Fruit fly (Drosophila melanogaster) whole organism, embryonic: Measurements from ENCODE around the gene mRpL35.
A peak's percentile ranks its signal among the peaks of the same experiment; 100 is the strongest.

Experiments used
- Ada2b ChIP-seq: fragments of 200-800 bp; sonication (Bioruptor generic); IDR thresholded peaks from 2 replicates; pipeline ENCODE4 v1.3.6; 2022; ENCODE audit warnings: missing biosample characterization, missing genetic modification characterization
- Asciz ChIP-seq: fragments of 200-800 bp; sonication (Bioruptor generic); optimal IDR thresholded peaks from 2 replicates; lab custom pipeline; 2017; ENCODE audit warnings: missing biosample characterization, mild to moderate bottlenecking, missing genetic modification characterization, missing genetic modification reagents
- Atf-2 ChIP-seq: fragments of 200-800 bp; sonication (Bioruptor generic); optimal IDR thresholded peaks from 2 replicates; lab custom pipeline; 2016; ENCODE audit warnings: missing biosample characterization, missing genetic modification characterization
- Bdp1 ChIP-seq: fragments of 200-800 bp; sonication (Bioruptor generic); optimal IDR thresholded peaks from 3 replicates; lab custom pipeline; 2016; ENCODE audit warnings: missing biosample characterization, missing genetic modification characterization
- CG10431 ChIP-seq: fragments of 200-800 bp; sonication (Bioruptor generic); optimal IDR thresholded peaks from 3 replicates; lab custom pipeline; 2018; ENCODE audit warnings: missing biosample characterization, mild to moderate bottlenecking, missing genetic modification characterization
- CG15479 ChIP-seq: fragments of 200-800 bp; sonication (Bioruptor generic); optimal IDR thresholded peaks from 3 replicates; lab custom pipeline; 2019; ENCODE audit warnings: missing biosample characterization, mild to moderate bottlenecking, missing genetic modification characterization, moderate library complexity
- CG16863 ChIP-seq: fragments of 200-800 bp; sonication (Bioruptor generic); optimal IDR thresholded peaks from 3 replicates; lab custom pipeline; 2016; ENCODE audit warnings: missing biosample characterization, missing genetic modification characterization
- CG17359 ChIP-seq: fragments of 200-800 bp; sonication (Bioruptor generic); optimal IDR thresholded peaks from 3 replicates; lab custom pipeline; 2018; ENCODE audit warnings: missing biosample characterization, mild to moderate bottlenecking, missing genetic modification characterization, moderate library complexity
- CG17802 ChIP-seq: fragments of 200-800 bp; sonication (Bioruptor generic); optimal IDR thresholded peaks from 2 replicates; lab custom pipeline; 2018; ENCODE audit warnings: missing biosample characterization, mild to moderate bottlenecking, missing genetic modification characterization, moderate library complexity
- CG30431 ChIP-seq: fragments of 200-800 bp; sonication (Bioruptor generic); optimal IDR thresholded peaks from 2 replicates; lab custom pipeline; 2017; ENCODE audit warnings: missing biosample characterization, missing genetic modification characterization
- CG31388 ChIP-seq: fragments of 200-800 bp; sonication (Bioruptor generic); optimal IDR thresholded peaks from 2 replicates; lab custom pipeline; 2016; ENCODE audit warnings: missing biosample characterization, missing genetic modification characterization
- CG3995 ChIP-seq: fragments of 200-800 bp; sonication (Bioruptor generic); optimal IDR thresholded peaks from 3 replicates; lab custom pipeline; 2016; ENCODE audit warnings: missing biosample characterization, missing genetic modification characterization
- CG5180 ChIP-seq: fragments of 200-800 bp; sonication (Bioruptor generic); optimal IDR thresholded peaks from 3 replicates; lab custom pipeline; 2017; ENCODE audit warnings: missing biosample characterization, missing genetic modification characterization, mild to moderate bottlenecking, moderate library complexity, missing genetic modification reagents
- CG6175 ChIP-seq: fragments of 200-800 bp; sonication (Bioruptor generic); IDR thresholded peaks from 3 replicates; pipeline ENCODE4 v1.3.6; 2022; ENCODE audit warnings: missing biosample characterization, missing genetic modification characterization
- CG9727 ChIP-seq: fragments of 200-800 bp; sonication (Bioruptor generic); optimal IDR thresholded peaks from 3 replicates; lab custom pipeline; 2017; ENCODE audit warnings: missing biosample characterization, mild to moderate bottlenecking, missing genetic modification characterization
- Chrac-16 ChIP-seq: fragments of 200-800 bp; sonication (Bioruptor generic); optimal IDR thresholded peaks from 3 replicates; lab custom pipeline; 2016; ENCODE audit warnings: missing biosample characterization, missing genetic modification characterization
- CrebB ChIP-seq: fragments of 200-800 bp; sonication (Bioruptor generic); optimal IDR thresholded peaks from 3 replicates; lab custom pipeline; 2018; ENCODE audit warnings: missing biosample characterization, mild to moderate bottlenecking, missing genetic modification characterization
- Doc3 ChIP-seq: fragments of 200-800 bp; sonication (Bioruptor generic); IDR thresholded peaks from 3 replicates; pipeline ENCODE4 v1.3.6; 2022; ENCODE audit warnings: missing biosample characterization, missing genetic modification characterization; ENCODE audit not compliant: partially characterized antibody
- HLH54F ChIP-seq: fragments of 200-800 bp; sonication (Bioruptor generic); optimal IDR thresholded peaks from 3 replicates; lab custom pipeline; 2016; ENCODE audit warnings: missing biosample characterization, missing genetic modification characterization
- NK7.1 ChIP-seq: fragments of 200-800 bp; sonication (Bioruptor generic); optimal IDR thresholded peaks from 3 replicates; lab custom pipeline; 2016; ENCODE audit warnings: missing biosample characterization, missing genetic modification characterization
- Oli ChIP-seq: fragments of 200-800 bp; sonication (Bioruptor generic); optimal IDR thresholded peaks from 2 replicates; lab custom pipeline; 2018; ENCODE audit warnings: missing biosample characterization, mild to moderate bottlenecking, missing genetic modification characterization, moderate library complexity
- Opbp ChIP-seq: fragments of 200-800 bp; sonication (Bioruptor generic); IDR thresholded peaks from 3 replicates; pipeline ENCODE4 v1.3.6; 2022; ENCODE audit warnings: missing biosample characterization, missing genetic modification characterization; ENCODE audit not compliant: partially characterized antibody
- Pdp1 ChIP-seq, 2 experiments: fragments of 200-800 bp; sonication (Bioruptor generic); optimal IDR thresholded peaks; 3 replicates each; lab custom pipeline; 2016; ENCODE audit warnings: missing biosample characterization in 2 of 2, missing genetic modification characterization in 2 of 2, mild to moderate bottlenecking in 1 of 2, moderate library complexity in 1 of 2
- Sox102F ChIP-seq: fragments of 200-800 bp; sonication (Bioruptor generic); optimal IDR thresholded peaks from 2 replicates; lab custom pipeline; 2018; ENCODE audit warnings: missing biosample characterization, mild to moderate bottlenecking, missing genetic modification characterization, moderate library complexity
- TFAM ChIP-seq: fragments of 200-800 bp; sonication (Bioruptor generic); optimal IDR thresholded peaks from 2 replicates; lab custom pipeline; 2017; ENCODE audit warnings: missing biosample characterization, missing genetic modification characterization, inconsistent platforms
- abd-A ChIP-seq: fragments of 200-800 bp; sonication (Bioruptor generic); optimal IDR thresholded peaks from 3 replicates; lab custom pipeline; 2019; ENCODE audit warnings: missing biosample characterization, mild to moderate bottlenecking, missing genetic modification characterization, moderate library complexity
- al ChIP-seq: fragments of 200-800 bp; sonication (Bioruptor generic); IDR thresholded peaks from 2 replicates; pipeline ENCODE4 v1.3.6; 2022; ENCODE audit warnings: missing biosample characterization, missing genetic modification characterization
- ase ChIP-seq: fragments of 200-800 bp; sonication (Bioruptor generic); IDR thresholded peaks from 3 replicates; pipeline ENCODE4 v1.3.6; 2022; ENCODE audit warnings: missing biosample characterization, missing genetic modification characterization
- ato ChIP-seq: fragments of 200-800 bp; sonication (Bioruptor generic); IDR thresholded peaks from 2 replicates; pipeline ENCODE4 v1.3.6; 2022; ENCODE audit warnings: missing biosample characterization, missing genetic modification characterization; ENCODE audit not compliant: partially characterized antibody
- danr ChIP-seq: fragments of 200-800 bp; sonication (Bioruptor generic); IDR thresholded peaks from 2 replicates; pipeline ENCODE4 v1.3.6; 2022; ENCODE audit warnings: missing biosample characterization, missing genetic modification characterization
- en ChIP-seq: fragments of 200-800 bp; sonication (Bioruptor generic); optimal IDR thresholded peaks from 2 replicates; lab custom pipeline; 2016; ENCODE audit warnings: missing biosample characterization, missing genetic modification characterization
- fd3F ChIP-seq: fragments of 200-800 bp; sonication (Bioruptor generic); optimal IDR thresholded peaks from 2 replicates; lab custom pipeline; 2018; ENCODE audit warnings: missing biosample characterization, mild to moderate bottlenecking, missing genetic modification characterization, moderate library complexity
- gcm2 ChIP-seq: fragments of 200-800 bp; sonication (Bioruptor generic); optimal IDR thresholded peaks from 2 replicates; lab custom pipeline; 2016; ENCODE audit warnings: missing biosample characterization, missing genetic modification characterization
- gsb-n ChIP-seq: fragments of 200-800 bp; sonication (Bioruptor generic); optimal IDR thresholded peaks from 3 replicates; lab custom pipeline; 2018; ENCODE audit warnings: missing biosample characterization, mild to moderate bottlenecking, missing genetic modification characterization
- h ChIP-seq: fragments of >200 bp; optimal IDR thresholded peaks from 2 replicates; lab custom pipeline; 2017
- ham ChIP-seq: fragments of 200-800 bp; sonication (Bioruptor generic); IDR thresholded peaks from 2 replicates; pipeline ENCODE4 v1.3.6; 2022; ENCODE audit warnings: missing biosample characterization, missing genetic modification characterization
- hb ChIP-seq: fragments of 200-800 bp; sonication (Bioruptor generic); IDR thresholded peaks from 3 replicates; pipeline ENCODE4 v1.3.6; 2022; ENCODE audit warnings: missing biosample characterization, missing genetic modification characterization; ENCODE audit not compliant: partially characterized antibody
- jing ChIP-seq: fragments of 200-800 bp; sonication (Bioruptor generic); optimal IDR thresholded peaks from 2 replicates; lab custom pipeline; 2018; ENCODE audit warnings: missing biosample characterization, mild to moderate bottlenecking, missing genetic modification characterization
- knrl ChIP-seq: fragments of 200-800 bp; sonication (Bioruptor generic); IDR thresholded peaks from 3 replicates; pipeline ENCODE4 v1.3.6; 2022; ENCODE audit warnings: missing biosample characterization, missing genetic modification characterization; ENCODE audit not compliant: partially characterized antibody
- lab ChIP-seq: fragments of 200-800 bp; sonication (Bioruptor generic); optimal IDR thresholded peaks from 3 replicates; lab custom pipeline; 2017; ENCODE audit warnings: missing biosample characterization, missing genetic modification characterization, mild to moderate bottlenecking, moderate library complexity, missing genetic modification reagents
- org-1 ChIP-seq: fragments of 200-800 bp; sonication (Bioruptor generic); optimal IDR thresholded peaks from 2 replicates; lab custom pipeline; 2017; ENCODE audit warnings: missing biosample characterization, missing genetic modification characterization
- pum ChIP-seq: fragments of 200-800 bp; sonication (Bioruptor generic); optimal IDR thresholded peaks from 2 replicates; lab custom pipeline; 2016; ENCODE audit warnings: missing biosample characterization, missing genetic modification characterization
- run ChIP-seq: fragments of 200-800 bp; sonication (Bioruptor generic); optimal IDR thresholded peaks from 3 replicates; lab custom pipeline; 2018; ENCODE audit warnings: missing biosample characterization, mild to moderate bottlenecking, missing genetic modification characterization
- scrt ChIP-seq: fragments of 200-800 bp; sonication (Bioruptor generic); optimal IDR thresholded peaks from 2 replicates; lab custom pipeline; 2018; ENCODE audit warnings: missing biosample characterization, mild to moderate bottlenecking, missing genetic modification characterization, moderate library complexity
- slou ChIP-seq: fragments of 200-800 bp; sonication (Bioruptor generic); optimal IDR thresholded peaks from 3 replicates; lab custom pipeline; 2016; ENCODE audit warnings: missing biosample characterization, missing genetic modification characterization
- tin ChIP-seq: fragments of 200-800 bp; sonication (Bioruptor generic); optimal IDR thresholded peaks from 3 replicates; lab custom pipeline; 2016; ENCODE audit warnings: missing biosample characterization, missing genetic modification characterization
- twi ChIP-seq: fragments of 200-800 bp; optimal IDR thresholded peaks from 2 replicates; lab custom pipeline; 2019; ENCODE audit warnings: missing biosample characterization, mild to moderate bottlenecking, missing genetic modification characterization, moderate library complexity
- unc-4 ChIP-seq: fragments of 200-800 bp; sonication (Bioruptor generic); IDR thresholded peaks from 2 replicates; pipeline ENCODE4 v1.3.6; 2022; ENCODE audit warnings: missing biosample characterization, missing genetic modification characterization; ENCODE audit not compliant: partially characterized antibody
- vvl ChIP-seq: fragments of 200-800 bp; sonication (Bioruptor generic); IDR thresholded peaks from 2 replicates; pipeline ENCODE4 v1.3.6; 2022; ENCODE audit warnings: missing biosample characterization, missing genetic modification characterization

mRpL35 gene

dm6 chr3R:22049134-22049796 lies 25.9 kb downstream of the mRpL35 start (continued):
- TF ChIP-seq Opbp (GFP tag; lab: Robert Waterston, UW) (peak; percentile 14; the same call in 1 of the 3 replicates), run (tag; lab: Kevin White, UChicago) (peak; percentile 70), en (peak; percentile 59), CG10431 (peak; percentile 13), CG9727 (peak; percentile 80), CG30431 (GFP tag; lab: Kevin White, UChicago) (peak; percentile 63), Bdp1 (peak; percentile 52), Doc3 (GFP tag; lab: Robert Waterston, UW) (no peak), Atf-2 (GFP tag; lab: Kevin White, UChicago) (peak; percentile 39), tin (GFP tag; lab: Kevin White, UChicago) (peak; percentile 76), CG17802 (tag; lab: Kevin White, UChicago) (peak; percentile 51), Pdp1 (GFP tag; optimal IDR thresholded peaks at IDR 0.05; lab: Kevin White, UChicago) (peak; percentile 60 to 80), CG16863 (GFP tag; lab: Kevin White, UChicago) (peak; percentile 70), org-1 (peak; percentile 84), Asciz (GFP tag; lab: Kevin White, UChicago) (peak; percentile 78), HLH54F (GFP tag; lab: Kevin White, UChicago) (peak; percentile 71), CG3995 (GFP tag; lab: Kevin White, UChicago) (no peak), gsb-n (tag; lab: Kevin White, UChicago) (peak; percentile 67), fd3F (GFP tag; lab: Kevin White, UChicago) (peak; percentile 78), ham (GFP tag; lab: Robert Waterston, UW) (peak; percentile 26; the same call in 1 of the 2 replicates), Sox102F (GFP tag; lab: Kevin White, UChicago) (peak; percentile 86), CG17359 (tag; lab: Kevin White, UChicago) (peak; percentile 87), Oli (tag; lab: Kevin White, UChicago) (peak; percentile 81), TFAM (GFP tag; lab: Kevin White, UChicago) (no peak), al (GFP tag; lab: Robert Waterston, UW) (peak; percentile 59; the same call in 1 of the 2 replicates), Chrac-16 (GFP tag; lab: Kevin White, UChicago) (peak; percentile 69), CG5180 (GFP tag; lab: Kevin White, UChicago) (peak; percentile 59), ase (GFP tag; lab: Robert Waterston, UW) (peak; percentile 77; the same call in 2 of the 3 replicates), CG31388 (peak; percentile 51), knrl (GFP tag; lab: Robert Waterston, UW) (no peak), Ada2b (GFP tag; lab: Robert Waterston, UW) (peak; percentile 83), danr (GFP tag; lab: Robert Waterston, UW) (peak; percentile 59; the same call in 1 of the 2 replicates), twi (tag; lab: Kevin White, UChicago) (peak; percentile 95), CrebB (tag; lab: Kevin White, UChicago) (peak; percentile 52), hb (GFP tag; lab: Robert Waterston, UW) (no peak), ato (GFP tag; lab: Robert Waterston, UW) (no peak), scrt (GFP tag; lab: Kevin White, UChicago) (peak; percentile 70), CG6175 (GFP tag; lab: Robert Waterston, UW) (peak; percentile 57; the same call in 1 of the 3 replicates), lab (GFP tag; lab: Kevin White, UChicago) (peak; percentile 92), pum (GFP tag; lab: Kevin White, UChicago) (peak; percentile 68), NK7.1 (GFP tag; lab: Kevin White, UChicago) (peak; percentile 64), vvl (peak; percentile 89), h (no peak), jing (GFP tag; lab: Kevin White, UChicago) (peak; percentile 72), slou (peak; percentile 40), CG15479 (GFP tag; lab: Kevin White, UChicago) (no peak), gcm2 (peak; percentile 6), unc-4 (GFP tag; lab: Robert Waterston, UW) (no peak), abd-A (peak; percentile 75)
